Worm (Caenorhabditis elegans) whole organism, late embryonic: ENCODE results near the gene mip-2.

Experiments
- C38D4.7 ChIP-seq: fragments of 200-800 bp; sonication (Bioruptor generic); optimal IDR thresholded peaks from 2 replicates; lab custom pipeline; 2018; ENCODE audit warnings: mild to moderate bottlenecking, missing genetic modification characterization, moderate library complexity, missing compliant biosample characterization
- K02D7.2 ChIP-seq: sonication (generic microtip); optimal IDR thresholded peaks from 2 replicates; lab custom pipeline; 2017; ENCODE audit warnings: mild to moderate bottlenecking, missing genetic modification characterization, missing compliant biosample characterization
- K09A11.1 ChIP-seq: sonication (generic microtip); optimal IDR thresholded peaks from 2 replicates; lab custom pipeline; 2017; ENCODE audit warnings: antibody characterized with exemption, mild to moderate bottlenecking, missing genetic modification characterization, missing compliant biosample characterization; ENCODE audit not compliant: insufficient read depth
- ceh-19 ChIP-seq: fragments of 200-800 bp; sonication (Bioruptor generic); optimal IDR thresholded peaks from 2 replicates; lab custom pipeline; 2018; ENCODE audit warnings: mild to moderate bottlenecking, missing genetic modification characterization, missing compliant biosample characterization
- ceh-22 ChIP-seq: sonication (generic microtip); optimal IDR thresholded peaks from 2 replicates; lab custom pipeline; 2017; ENCODE audit warnings: missing biosample characterization, missing genetic modification characterization
- ceh-24 ChIP-seq: sonication (generic microtip); optimal IDR thresholded peaks from 2 replicates; lab custom pipeline; 2016; ENCODE audit warnings: mild to moderate bottlenecking, missing genetic modification characterization, missing compliant biosample characterization
- ceh-31 ChIP-seq: sonication (generic microtip); optimal IDR thresholded peaks from 2 replicates; lab custom pipeline; 2016; ENCODE audit warnings: missing genetic modification characterization, missing compliant biosample characterization
- ceh-34 ChIP-seq: sonication (generic microtip); optimal IDR thresholded peaks from 2 replicates; lab custom pipeline; 2016; ENCODE audit warnings: mild to moderate bottlenecking, missing genetic modification characterization, missing compliant biosample characterization
- ceh-45 ChIP-seq: fragments of 200-800 bp; sonication (Bioruptor generic); IDR thresholded peaks from 2 replicates; pipeline ENCODE4 v1.3.6; 2022; ENCODE audit warnings: missing genetic modification reagents, missing genetic modification characterization, missing compliant biosample characterization
- ceh-48 ChIP-seq: sonication (generic microtip); optimal IDR thresholded peaks from 2 replicates; lab custom pipeline; 2016; ENCODE audit warnings: missing genetic modification characterization, inconsistent platforms, missing compliant biosample characterization
- ceh-6 ChIP-seq: fragments of 200-800 bp; sonication (Bioruptor generic); optimal IDR thresholded peaks from 2 replicates; lab custom pipeline; 2018; ENCODE audit warnings: mild to moderate bottlenecking, missing genetic modification characterization, missing compliant biosample characterization
- ceh-9 ChIP-seq: sonication (generic microtip); optimal IDR thresholded peaks from 2 replicates; lab custom pipeline; 2016; ENCODE audit warnings: mild to moderate bottlenecking, missing genetic modification characterization, inconsistent platforms, missing compliant biosample characterization
- dve-1 ChIP-seq: sonication (generic microtip); optimal IDR thresholded peaks from 2 replicates; lab custom pipeline; 2017; ENCODE audit warnings: antibody characterized with exemption, mild to moderate bottlenecking, missing genetic modification characterization, missing compliant biosample characterization
- elt-2 ChIP-seq: sonication (generic microtip); optimal IDR thresholded peaks from 2 replicates; lab custom pipeline; 2016; ENCODE audit warnings: missing genetic modification reagents, missing genetic modification characterization, missing compliant biosample characterization
- ets-4 ChIP-seq: sonication (generic microtip); optimal IDR thresholded peaks from 2 replicates; lab custom pipeline; 2016; ENCODE audit warnings: missing genetic modification characterization, missing compliant biosample characterization
- fax-1 ChIP-seq: sonication (generic microtip); optimal IDR thresholded peaks from 2 replicates; lab custom pipeline; 2016; ENCODE audit warnings: missing genotype, missing genetic modification characterization, missing compliant biosample characterization
- fkh-6 ChIP-seq: sonication (generic microtip); optimal IDR thresholded peaks from 2 replicates; lab custom pipeline; 2016; ENCODE audit warnings: missing genetic modification characterization, missing compliant biosample characterization
- gmeb-2 ChIP-seq: sonication (generic microtip); optimal IDR thresholded peaks from 2 replicates; lab custom pipeline; 2016; ENCODE audit warnings: missing genetic modification characterization, inconsistent platforms, missing compliant biosample characterization
- hlh-13 ChIP-seq: fragments of 200-800 bp; sonication (Bioruptor generic); optimal IDR thresholded peaks from 2 replicates; lab custom pipeline; 2018; ENCODE audit warnings: mild to moderate bottlenecking, missing genetic modification characterization, missing compliant biosample characterization
- hlh-30 ChIP-seq: sonication (generic microtip); optimal IDR thresholded peaks from 2 replicates; lab custom pipeline; 2017; ENCODE audit warnings: antibody characterized with exemption, missing genetic modification characterization, missing compliant biosample characterization; ENCODE audit not compliant: insufficient read depth
- hlh-6 ChIP-seq: sonication (generic microtip); optimal IDR thresholded peaks from 2 replicates; lab custom pipeline; 2016; ENCODE audit warnings: missing genotype, missing genetic modification characterization, missing compliant biosample characterization
- nfya-1 ChIP-seq: sonication (generic microtip); optimal IDR thresholded peaks from 2 replicates; lab custom pipeline; 2017; ENCODE audit warnings: missing genetic modification characterization, mild to moderate bottlenecking, missing compliant biosample characterization, antibody characterized with exemption, moderate library complexity
- nhr-11 ChIP-seq: fragments of 150-350 bp; optimal IDR thresholded peaks from 2 replicates; lab custom pipeline; 2014; ENCODE audit warnings: missing biosample characterization, missing genetic modification characterization
- odd-2 ChIP-seq: sonication (generic microtip); optimal IDR thresholded peaks from 2 replicates; lab custom pipeline; 2017; ENCODE audit warnings: antibody characterized with exemption, mild to moderate bottlenecking, missing genetic modification characterization, missing compliant biosample characterization
- pha-2 ChIP-seq: sonication (generic microtip); optimal IDR thresholded peaks from 2 replicates; lab custom pipeline; 2017; ENCODE audit warnings: mild to moderate bottlenecking, missing genetic modification characterization, missing compliant biosample characterization
- pha-4 ChIP-seq: fragments of 150-350 bp; optimal IDR thresholded peaks from 2 replicates; lab custom pipeline; 2018; ENCODE audit warnings: missing biosample characterization, missing genetic modification reagents, missing genetic modification characterization
- rnt-1 ChIP-seq: sonication (generic microtip); optimal IDR thresholded peaks from 2 replicates; lab custom pipeline; 2016; ENCODE audit warnings: missing genetic modification characterization, missing compliant biosample characterization
- sox-4 ChIP-seq: sonication (generic microtip); optimal IDR thresholded peaks from 2 replicates; lab custom pipeline; 2017; ENCODE audit warnings: mild to moderate bottlenecking, missing genetic modification characterization, inconsistent platforms, missing compliant biosample characterization
- syd-9 ChIP-seq: sonication (generic microtip); optimal IDR thresholded peaks from 2 replicates; lab custom pipeline; 2016; ENCODE audit warnings: mild to moderate bottlenecking, missing genetic modification characterization, moderate library complexity, missing compliant biosample characterization
- unc-3 ChIP-seq, 2 experiments: fragments of 200-800 bp in 1 of 2; sonication (Bioruptor generic) in 1 of 2; sonication (generic microtip) in 1 of 2; conservative IDR thresholded peaks in 1 of 2; optimal IDR thresholded peaks in 1 of 2; 2 replicates each; pipeline versions ENCODE4 v1.3.6 to Lab custom; 2016 to 2022; ENCODE audit warnings: missing compliant biosample characterization in 2 of 2, missing genetic modification characterization in 2 of 2, missing genetic modification reagents in 1 of 2
- unc-42 ChIP-seq: sonication (generic microtip); optimal IDR thresholded peaks from 2 replicates; lab custom pipeline; 2016; ENCODE audit warnings: missing genotype, missing genetic modification characterization, missing compliant biosample characterization

mip-2 gene

ce11 chrV:13645848-13646578 is 25.7 kb downstream of the mip-2 start:
- TF ChIP-seq dve-1 (tag; lab: Kevin White, UChicago) (no peak), ceh-48 (peak; percentile 1), ceh-9 (tag; lab: Kevin White, UChicago) (no peak), K02D7.2 (peak; percentile 68), sox-4 (tag; lab: Kevin White, UChicago) (peak; percentile 40), fkh-6 (tag; lab: Kevin White, UChicago) (no peak), ceh-19 (GFP tag; lab: Kevin White, UChicago) (no peak), pha-2 (tag; lab: Kevin White, UChicago) (peak; percentile 31), K09A11.1 (tag; lab: Kevin White, UChicago) (no peak), ceh-45 (GFP tag; lab: Robert Waterston, UW) (0 out of 2 replicates have a peak, but pooled peaks have one; percentile 30), gmeb-2 (peak; percentile 60)

- TF ChIP-seq fax-1 (tag; lab: Kevin White, UChicago), result no peak
- TF ChIP-seq ceh-31 (tag; lab: Kevin White, UChicago), result no peak
- no peak for TF ChIP-seq ceh-6
- no peak for TF ChIP-seq nfya-1 (tag; lab: Kevin White, UChicago)
- no peak for TF ChIP-seq ceh-34 (tag; lab: Kevin White, UChicago)
- TF ChIP-seq elt-2, result peak; percentile 75
- no peak for TF ChIP-seq ets-4 (tag; lab: Kevin White, UChicago)
Observed at ce11 chrV:13638040-13638439, 33.7 kb downstream of the mip-2 start.

ce11 chrV:13636411-13636810 is 35.3 kb downstream of the mip-2 start:
- TF ChIP-seq C38D4.7 (GFP tag; lab: Kevin White, UChicago) (no peak), hlh-13 (GFP tag; lab: Kevin White, UChicago) (no peak), rnt-1 (tag; lab: Kevin White, UChicago) (no peak), sox-4 (tag; lab: Kevin White, UChicago) (no peak), nfya-1 (tag; lab: Kevin White, UChicago) (no peak), K02D7.2 (no peak), hlh-6 (no peak), hlh-30 (no peak), syd-9 (no peak), ceh-22 (tag; lab: Kevin White, UChicago) (no peak), nhr-11 (tag; lab: Kevin White, UChicago) (no peak), unc-3 (GFP tag; conservative IDR thresholded peaks at IDR 0.05; lab: Robert Waterston, UW) (no peak), unc-3 (tag; optimal IDR thresholded peaks at IDR 0.05; lab: Kevin White, UChicago) (no peak), ceh-45 (GFP tag; lab: Robert Waterston, UW) (no peak), pha-4 (tag; lab: Kevin White, UChicago) (no peak), ets-4 (tag; lab: Kevin White, UChicago) (no peak)
- TF ChIP-seq, all 69 proteins: peak for 0

DNA sequence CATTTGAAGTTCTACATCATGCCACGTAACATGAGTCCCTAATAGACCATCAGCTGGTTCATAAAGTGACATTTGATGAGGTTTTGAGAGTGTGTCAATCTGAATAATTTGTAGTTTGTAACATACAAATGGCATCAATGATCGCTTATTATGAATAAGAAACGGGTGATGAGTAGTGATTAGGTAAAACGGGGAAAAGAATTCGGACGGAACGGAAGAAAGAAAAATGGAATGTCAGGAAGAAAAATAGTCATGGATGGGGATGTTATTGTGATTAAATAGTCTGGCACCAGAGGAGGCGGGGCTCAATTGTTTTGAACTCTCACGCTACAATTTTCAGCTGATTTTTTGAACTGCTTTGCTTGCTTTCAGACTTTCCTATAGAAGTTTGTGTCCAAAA is 37.6 kb downstream of the mip-2 start, which contains the start of gene H37A05.2:
H37A05.2 (minus strand) TSS at position 101 of the 400 bp plus-strand sequence.
- TF ChIP-seq pha-2 (tag; lab: Kevin White, UChicago), result no peak
- no peak for TF ChIP-seq unc-42 (tag; lab: Kevin White, UChicago)
- TF ChIP-seq odd-2 (tag; lab: Kevin White, UChicago), result no peak
- no peak for TF ChIP-seq K09A11.1 (tag; lab: Kevin White, UChicago)
- no peak for TF ChIP-seq ceh-24 (tag; lab: Kevin White, UChicago)
